Fruit fly (Drosophila melanogaster): ENCODE measurements around the gene CG4174.

- no peak for TF ChIP-seq psq (optimal IDR thresholded peaks at IDR 0.05)
- TF ChIP-seq ttk (optimal IDR thresholded peaks at IDR 0.05), result no peak
- TF ChIP-seq Sin3A (optimal IDR thresholded peaks at IDR 0.05), result no peak
- no peak for TF ChIP-seq h (optimal IDR thresholded peaks at IDR 0.05)
- no peak for TF ChIP-seq insv (optimal IDR thresholded peaks at IDR 0.05)
These were observed 8.4 kb downstream of the CG4174 start, which contains the start of gene CG32201 for dm6 chr3L:18609320-18609719.
